Fruit fly (Drosophila melanogaster): ENCODE data around the gene fan.

DNA sequence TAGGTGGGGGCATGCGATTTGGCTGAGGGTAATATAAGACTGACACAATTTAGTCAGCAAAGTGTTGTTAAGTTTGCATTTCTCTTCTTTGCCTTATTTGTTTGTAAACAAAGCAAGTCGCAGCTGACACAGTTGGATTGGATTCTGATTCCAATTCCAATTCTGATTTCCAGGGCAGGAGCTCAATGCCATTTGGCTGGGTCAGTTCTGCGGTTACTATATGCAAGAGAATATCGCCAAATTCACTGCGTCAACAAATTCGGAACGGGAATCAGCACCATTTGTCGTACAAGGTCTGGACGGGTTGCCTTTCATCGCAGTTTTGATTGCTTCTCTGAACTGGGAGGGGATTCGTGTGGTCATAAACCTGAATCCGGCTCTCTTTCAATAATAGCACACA, 41.4 kb upstream of the fan start:
- TF ChIP-seq CG8478 (optimal IDR thresholded peaks at IDR 0.05), result no peak
- no peak for TF ChIP-seq CTCF (optimal IDR thresholded peaks at IDR 0.05)
